Fruit fly (Drosophila melanogaster): ENCODE results near the gene CG13689.

The CG13689 gene

dm6 chr2L:574226-574625 lies 28.4 kb upstream of the CG13689 start, which contains the start of the genes Ipk2 and cold (continued):
- TF ChIP-seq gro (GFP tag; optimal IDR thresholded peaks at IDR 0.05): no peak
- 0 out of 2 replicates have a peak, but pooled peaks have one; percentile 26 for TF ChIP-seq Gsc (GFP tag; IDR thresholded peaks at IDR 0.05)
- peak; percentile 68 for TF ChIP-seq wor (GFP tag; IDR thresholded peaks at IDR 0.05)
- TF ChIP-seq trem (tag; optimal IDR thresholded peaks at IDR 0.05): peak; percentile 93
- TF ChIP-seq CG2129 (GFP tag; IDR thresholded peaks at IDR 0.05; ENCODE audit: partially characterized antibody): no peak
- TF ChIP-seq pum (GFP tag; optimal IDR thresholded peaks at IDR 0.05): peak; percentile 81
- TF ChIP-seq Myb (GFP tag; optimal IDR thresholded peaks at IDR 0.05): peak; percentile 63
- TF ChIP-seq CG7786 (GFP tag; optimal IDR thresholded peaks at IDR 0.05): peak; percentile 77
- peak; percentile 67 for TF ChIP-seq Antp (GFP tag; optimal IDR thresholded peaks at IDR 0.05)
- TF ChIP-seq ase (GFP tag; IDR thresholded peaks at IDR 0.05): no peak
- peak; percentile 73 for TF ChIP-seq CG18262 (tag; optimal IDR thresholded peaks at IDR 0.05)
- TF ChIP-seq danr (GFP tag; IDR thresholded peaks at IDR 0.05): peak; percentile 41; the same call in 1 of the 2 replicates
- peak; percentile 31 for TF ChIP-seq CrebB (tag; optimal IDR thresholded peaks at IDR 0.05)
- TF ChIP-seq CG6854 (GFP tag; optimal IDR thresholded peaks at IDR 0.05): peak; percentile 62
- peak; percentile 80; the same call in 2 of the 3 replicates for TF ChIP-seq CG11456 (GFP tag; IDR thresholded peaks at IDR 0.05)
- peak; percentile 85 for TF ChIP-seq CG32532 (GFP tag; IDR thresholded peaks at IDR 0.05)
- TF ChIP-seq CG8765 (GFP tag; IDR thresholded peaks at IDR 0.05): peak; percentile 64
- TF ChIP-seq shn (GFP tag; optimal IDR thresholded peaks at IDR 0.05): peak; percentile 76
- no peak for TF ChIP-seq CG5953 (GFP tag; IDR thresholded peaks at IDR 0.05)
- TF ChIP-seq zen2 (GFP tag; IDR thresholded peaks at IDR 0.05; ENCODE audit: partially characterized antibody): no peak
- peak; percentile 38 for TF ChIP-seq jing (GFP tag; optimal IDR thresholded peaks at IDR 0.05)
- no peak for TF ChIP-seq gce (GFP tag; IDR thresholded peaks at IDR 0.05)
- TF ChIP-seq Hmr (GFP tag; optimal IDR thresholded peaks at IDR 0.05): peak; percentile 86
- TF ChIP-seq az2 (GFP tag; optimal IDR thresholded peaks at IDR 0.05): peak; percentile 74
- peak; percentile 80 for TF ChIP-seq CG16815 (GFP tag; optimal IDR thresholded peaks at IDR 0.05)
- TF ChIP-seq dmrt99B (tag; optimal IDR thresholded peaks at IDR 0.05): no peak
- TF ChIP-seq br (optimal IDR thresholded peaks at IDR 0.05): no peak
- TF ChIP-seq Kr (GFP tag; optimal IDR thresholded peaks at IDR 0.05): no peak

- no peak for TF ChIP-seq slp2 (GFP tag; optimal IDR thresholded peaks at IDR 0.05)
- no peak for TF ChIP-seq ro (GFP tag; IDR thresholded peaks at IDR 0.05)
- TF ChIP-seq en (GFP tag; optimal IDR thresholded peaks at IDR 0.05): no peak
- TF ChIP-seq zf30C (GFP tag; optimal IDR thresholded peaks at IDR 0.05): no peak
- no peak for TF ChIP-seq org-1 (GFP tag; optimal IDR thresholded peaks at IDR 0.05)
- no peak for TF ChIP-seq Nf-YC (tag; optimal IDR thresholded peaks at IDR 0.05)
- TF ChIP-seq sens (GFP tag): peak; percentile 33
- TF ChIP-seq CG4730 (GFP tag; IDR thresholded peaks at IDR 0.05): no peak
- no peak for TF ChIP-seq danr (GFP tag; IDR thresholded peaks at IDR 0.05)
- no peak for TF ChIP-seq CG17361 (GFP tag; IDR thresholded peaks at IDR 0.05)
- TF ChIP-seq cas (GFP tag; IDR thresholded peaks at IDR 0.05): no peak
- TF ChIP-seq Ets65A (GFP tag): peak; percentile 93
- no peak for TF ChIP-seq ham (GFP tag; IDR thresholded peaks at IDR 0.05)
- no peak for TF ChIP-seq cg (GFP tag; optimal IDR thresholded peaks at IDR 0.05)
- TF ChIP-seq CG15269 (tag; optimal IDR thresholded peaks at IDR 0.05): no peak
- TF ChIP-seq ci (GFP tag; IDR thresholded peaks at IDR 0.05): 0 out of 3 replicates have a peak, but pooled peaks have one; percentile 31
- TF ChIP-seq crp (GFP tag; optimal IDR thresholded peaks at IDR 0.05): no peak
- no peak for TF ChIP-seq zen (tag; optimal IDR thresholded peaks at IDR 0.05)
- no peak for TF ChIP-seq prd (optimal IDR thresholded peaks at IDR 0.05)
- no peak for TF ChIP-seq prd (GFP tag; IDR thresholded peaks at IDR 0.05)
- TF ChIP-seq pita (GFP tag; optimal IDR thresholded peaks at IDR 0.05): peak; percentile 39
- peak; percentile 70 for TF ChIP-seq CTCF (GFP tag; optimal IDR thresholded peaks at IDR 0.05)
- TF ChIP-seq Hmx (GFP tag; optimal IDR thresholded peaks at IDR 0.05): no peak
- no peak for TF ChIP-seq slbo (GFP tag; IDR thresholded peaks at IDR 0.05)
- no peak for TF ChIP-seq CHES-1-like (GFP tag; optimal IDR thresholded peaks at IDR 0.05)
Measured at dm6 chr2L:576559-577184, 25.9 kb upstream of the CG13689 start, which contains the start of gene Ptth. TSS of gene Ptth (minus strand) at chr2L:576896.

All from whole organism, embryonic.